Worm (Caenorhabditis elegans): ENCODE measurements around the gene sre-29.
"Not testable (repeated sequence)": the region's sequence is repeated elsewhere in the genome, so short reads cannot be mapped to it uniquely, and the experiment has no call there.

sre-29 gene

ce11 chrII:12441164-12441563 lies 39.5 kb upstream of the sre-29 start, which contains the start of gene Y57A10C.10:
Gene Y57A10C.10, minus strand, starts transcription at chrII:12441264.
- not testable (repeated sequence) for TF ChIP-seq C16A3.4 (tag; optimal IDR thresholded peaks at IDR 0.05); F16B12.6 (tag; optimal IDR thresholded peaks at IDR 0.05); ces-1 (GFP tag; optimal IDR thresholded peaks at IDR 0.05)

- no peak for TF ChIP-seq efl-1 (optimal IDR thresholded peaks at IDR 0.05)
- TF ChIP-seq efl-1 (GFP tag; optimal IDR thresholded peaks at IDR 0.05 in 1 of 2): no peak
- TF ChIP-seq nhr-71 (tag; optimal IDR thresholded peaks at IDR 0.05): peak; percentile 1
Observed at ce11 chrII:12438441-12438840, 36.8 kb upstream of the sre-29 start, which contains the start of gene Y57A10C.9. Gene Y57A10C.9, minus strand, starts transcription at chrII:12438541.

DNA sequence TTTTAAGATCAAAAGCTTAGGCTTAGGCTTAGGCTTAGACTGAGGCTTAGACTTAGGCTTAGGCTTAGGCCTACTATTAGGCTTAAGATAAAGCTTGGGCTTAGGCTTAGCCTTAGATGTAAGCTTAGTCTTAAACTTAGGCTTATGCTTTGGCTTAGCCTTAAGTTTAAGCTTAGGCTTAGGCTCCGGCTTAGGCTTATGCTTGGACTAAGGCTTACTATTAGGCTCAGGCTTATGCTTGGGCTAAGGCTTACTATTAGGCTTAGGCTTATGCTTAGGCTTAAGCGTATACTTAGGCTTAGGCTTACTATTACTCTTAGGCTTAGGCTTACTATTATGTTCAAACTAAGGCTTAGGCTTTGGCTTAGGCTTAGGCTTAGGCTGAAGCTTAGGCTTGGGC lies 35.0 kb upstream of the sre-29 start:
- TF ChIP-seq egl-27 (tag; optimal IDR thresholded peaks at IDR 0.05) (no peak), lin-15B (tag; optimal IDR thresholded peaks at IDR 0.05) (no peak), egl-13 (tag; optimal IDR thresholded peaks at IDR 0.05) (no peak)

DNA sequence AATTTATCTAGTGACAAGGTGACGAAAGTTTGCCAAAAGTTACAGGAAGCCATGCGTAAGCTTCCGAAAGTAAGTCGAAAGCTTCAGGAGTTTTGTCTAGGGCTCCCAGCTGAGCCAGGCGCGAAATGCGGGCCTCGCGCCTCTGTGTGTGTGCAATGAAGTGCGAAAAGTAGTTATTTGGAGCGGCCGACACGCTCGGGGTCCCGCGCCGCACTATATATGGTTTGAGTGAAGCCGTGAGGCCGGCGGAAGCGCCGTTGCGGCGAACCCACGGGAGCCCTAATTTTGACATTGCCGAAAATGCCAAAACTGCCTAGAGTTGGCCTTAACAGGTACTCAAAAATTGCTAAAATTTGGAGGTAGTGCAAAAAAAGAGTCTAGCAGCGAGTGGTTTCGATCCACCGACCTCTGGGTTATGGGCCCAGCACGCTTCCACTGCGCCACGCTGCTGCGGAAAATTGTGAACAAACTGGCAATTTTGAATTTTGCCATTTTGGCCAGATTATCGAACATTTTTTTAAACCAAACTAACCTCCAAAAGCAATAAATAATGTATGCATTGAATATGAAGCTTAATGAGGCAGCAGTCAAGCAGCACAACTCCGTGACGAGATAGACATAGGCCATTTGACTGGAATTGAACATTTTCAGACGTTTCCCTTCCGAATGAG lies 33.6 kb upstream of the sre-29 start:
- TF ChIP-seq C34B4.2 (tag; optimal IDR thresholded peaks at IDR 0.05) (no peak), efl-1 (optimal IDR thresholded peaks at IDR 0.05) (no peak), efl-1 (GFP tag; optimal IDR thresholded peaks at IDR 0.05 in 1 of 2) (peak in 1 of 2 experiments; percentile 52)

- no peak for TF ChIP-seq unc-30 (tag; optimal IDR thresholded peaks at IDR 0.05)
- no peak for TF ChIP-seq vab-15 (tag; optimal IDR thresholded peaks at IDR 0.05)
- no peak for TF ChIP-seq nhr-77 (tag; optimal IDR thresholded peaks at IDR 0.05)
- TF ChIP-seq ama-1 (optimal IDR thresholded peaks at IDR 0.05): no peak
- no peak for TF ChIP-seq pqm-1 (tag; optimal IDR thresholded peaks at IDR 0.05)
- TF ChIP-seq nhr-90 (tag; optimal IDR thresholded peaks at IDR 0.05; ENCODE audit: poor library complexity): no peak
- TF ChIP-seq elt-3 (tag; optimal IDR thresholded peaks at IDR 0.05): no peak
- no peak for TF ChIP-seq swsn-7 (tag; optimal IDR thresholded peaks at IDR 0.05)
Observed at ce11 chrII:12432356-12432755, 30.7 kb upstream of the sre-29 start, which contains the start of gene dct-12. Gene dct-12, minus strand, starts transcription at chrII:12432456.

- no peak for TF ChIP-seq xbp-1 (tag; optimal IDR thresholded peaks at IDR 0.05)
- TF ChIP-seq vab-15 (tag; optimal IDR thresholded peaks at IDR 0.05): no peak
- no peak for TF ChIP-seq ets-5 (GFP tag; IDR thresholded peaks at IDR 0.05)
- no peak for TF ChIP-seq nhr-84 (tag; optimal IDR thresholded peaks at IDR 0.05)
- TF ChIP-seq nhr-77 (tag; optimal IDR thresholded peaks at IDR 0.05): no peak
- no peak for TF ChIP-seq unc-30 (tag; optimal IDR thresholded peaks at IDR 0.05)
- TF ChIP-seq fkh-8 (tag; optimal IDR thresholded peaks at IDR 0.05): no peak
- TF ChIP-seq aly-2 (tag; optimal IDR thresholded peaks at IDR 0.05): no peak
- TF ChIP-seq nhr-11 (tag; optimal IDR thresholded peaks at IDR 0.05): no peak
- TF ChIP-seq egl-13 (tag; optimal IDR thresholded peaks at IDR 0.05): no peak
- no peak for TF ChIP-seq nhr-20 (tag; optimal IDR thresholded peaks at IDR 0.05)
- no peak for TF ChIP-seq unc-130 (tag; optimal IDR thresholded peaks at IDR 0.05)
- TF ChIP-seq nhr-71 (tag; optimal IDR thresholded peaks at IDR 0.05): no peak
- no peak for TF ChIP-seq C16A3.4 (tag; optimal IDR thresholded peaks at IDR 0.05)
- no peak for TF ChIP-seq ceh-8 (GFP tag; optimal IDR thresholded peaks at IDR 0.05)
- TF ChIP-seq snpc-4 (tag; optimal IDR thresholded peaks at IDR 0.05): no peak
- TF ChIP-seq ama-1 (optimal IDR thresholded peaks at IDR 0.05): no peak
- TF ChIP-seq sup-37 (GFP tag; optimal IDR thresholded peaks at IDR 0.05): no peak
- TF ChIP-seq fos-1 (tag; optimal IDR thresholded peaks at IDR 0.05): no peak
Observed at ce11 chrII:12429743-12430142, 28.1 kb upstream of the sre-29 start, which contains the start of gene Y57A10C.8. Gene Y57A10C.8, minus strand, starts transcription at chrII:12429843.

Measured in whole organism, L1 larva.